Worm (Caenorhabditis elegans): ENCODE measurements around the gene R102.10.
A peak's percentile ranks its signal among the peaks of the same experiment; 100 is the strongest.

The R102.10 gene

DNA sequence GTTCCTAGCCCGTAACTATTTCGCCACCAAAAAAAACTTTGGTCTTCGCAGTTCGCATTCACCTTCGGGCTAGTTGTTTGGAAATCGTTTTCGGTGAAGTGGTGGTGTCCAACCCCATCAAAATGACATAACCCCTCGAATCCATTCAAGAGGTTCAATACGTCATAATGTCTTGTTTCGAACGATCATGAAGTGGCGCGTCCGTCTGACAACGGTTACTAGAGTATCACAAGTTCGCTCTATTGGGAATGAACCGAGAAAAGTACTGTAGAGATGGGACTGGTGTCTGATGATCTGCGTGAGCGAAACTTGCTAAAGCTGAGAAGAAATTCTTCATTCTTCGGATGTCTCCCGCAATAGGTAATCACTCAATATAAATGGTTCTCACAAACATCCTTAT is 22.5 kb downstream of the R102.10 start, which contains the start of gene ZC168.2:
Gene ZC168.2 (plus strand): TSS at position 301 of the 400 bp plus-strand sequence.
- no peak for TF ChIP-seq efl-1 (optimal IDR thresholded peaks at IDR 0.05)
- TF ChIP-seq efl-1 (GFP tag; optimal IDR thresholded peaks at IDR 0.05 in 1 of 2): peak in 1 of 2 experiments; percentile 83
- no peak for TF ChIP-seq vab-15 (tag; optimal IDR thresholded peaks at IDR 0.05)

ce11 chrIV:10734527-10735436 is 29.5 kb downstream of the R102.10 start, which contains the start of the genes orc-5 and cyb-1:
Gene orc-5 (minus strand): TSS chrIV:10734588.
Gene cyb-1 (plus strand): TSS chrIV:10735216.
- TF ChIP-seq sox-4 (tag; optimal IDR thresholded peaks at IDR 0.05): peak; percentile 27
- TF ChIP-seq ceh-88 (GFP tag; IDR thresholded peaks at IDR 0.05): no peak
- TF ChIP-seq sup-37 (GFP tag; optimal IDR thresholded peaks at IDR 0.05): peak; percentile 10
- TF ChIP-seq mdl-1 (tag; optimal IDR thresholded peaks at IDR 0.05): peak in 1 of 2 experiments; percentile 66
- peak; percentile 44 for TF ChIP-seq nhr-11 (tag; optimal IDR thresholded peaks at IDR 0.05)
- peak; percentile 87 for TF ChIP-seq blmp-1 (tag; optimal IDR thresholded peaks at IDR 0.05)
- TF ChIP-seq mab-9 (GFP tag; IDR thresholded peaks at IDR 0.05): no peak
- no peak for TF ChIP-seq zag-1 (tag; optimal IDR thresholded peaks at IDR 0.05)
- TF ChIP-seq unc-98 (GFP tag; IDR thresholded peaks at IDR 0.05): no peak
- TF ChIP-seq nhr-77 (tag; optimal IDR thresholded peaks at IDR 0.05): peak; percentile 51
- peak; percentile 55 for TF ChIP-seq lir-3 (tag; optimal IDR thresholded peaks at IDR 0.05; ENCODE audit: poor library complexity)
- TF ChIP-seq C04F5.9 (tag; optimal IDR thresholded peaks at IDR 0.05): peak; percentile 33
- peak; percentile 95 for TF ChIP-seq lin-15B (tag; optimal IDR thresholded peaks at IDR 0.05)
- TF ChIP-seq ceh-90 (tag; optimal IDR thresholded peaks at IDR 0.05): peak; percentile 19
- peak; percentile 54 for TF ChIP-seq aly-2 (tag; optimal IDR thresholded peaks at IDR 0.05)
- TF ChIP-seq aha-1 (tag; optimal IDR thresholded peaks at IDR 0.05): peak; percentile 10
- TF ChIP-seq ztf-11 (tag; optimal IDR thresholded peaks at IDR 0.05): no peak
- no peak for TF ChIP-seq tlp-1 (tag; optimal IDR thresholded peaks at IDR 0.05)
- peak; percentile 20 for TF ChIP-seq egl-13 (tag; optimal IDR thresholded peaks at IDR 0.05)
- peak; percentile 86 for TF ChIP-seq C16A3.4 (tag; optimal IDR thresholded peaks at IDR 0.05)
- TF ChIP-seq ets-5 (GFP tag; IDR thresholded peaks at IDR 0.05): no peak
- peak; percentile 78 for TF ChIP-seq tbx-2 (tag; optimal IDR thresholded peaks at IDR 0.05)
- TF ChIP-seq C34B4.2 (tag; optimal IDR thresholded peaks at IDR 0.05): no peak
- peak; percentile 65 for TF ChIP-seq irx-1 (tag; optimal IDR thresholded peaks at IDR 0.05)
- TF ChIP-seq pqm-1 (tag; optimal IDR thresholded peaks at IDR 0.05): no peak
- TF ChIP-seq lin-14 (GFP tag; optimal IDR thresholded peaks at IDR 0.05): peak; percentile 74
- TF ChIP-seq fkh-10 (GFP tag; optimal IDR thresholded peaks at IDR 0.05): peak; percentile 17
- TF ChIP-seq grh-1 (GFP tag; IDR thresholded peaks at IDR 0.05): peak; percentile 74
- TF ChIP-seq efl-1 (optimal IDR thresholded peaks at IDR 0.05): peak; percentile 94 to 98
- TF ChIP-seq efl-1 (GFP tag; optimal IDR thresholded peaks at IDR 0.05 in 1 of 2): peak; percentile 98 to 100
- TF ChIP-seq vab-15 (tag; optimal IDR thresholded peaks at IDR 0.05): no peak
- TF ChIP-seq fkh-4 (tag; optimal IDR thresholded peaks at IDR 0.05; ENCODE audit: borderline replicate concordance): no peak
- TF ChIP-seq nhr-47 (tag; optimal IDR thresholded peaks at IDR 0.05): peak; percentile 88
- TF ChIP-seq jun-1 (tag; optimal IDR thresholded peaks at IDR 0.05): peak; percentile 58
- TF ChIP-seq unc-30 (tag; optimal IDR thresholded peaks at IDR 0.05): no peak
- TF ChIP-seq unc-86 (tag; optimal IDR thresholded peaks at IDR 0.05): peak; percentile 71
- peak in 4 of 6 experiments; percentile 17 to 81 (median 44) for TF ChIP-seq elt-3 (tag; optimal IDR thresholded peaks at IDR 0.05)
- peak; percentile 86 for TF ChIP-seq xbp-1 (tag; optimal IDR thresholded peaks at IDR 0.05)
- TF ChIP-seq F16B12.6 (tag; optimal IDR thresholded peaks at IDR 0.05): peak; percentile 41
- peak; percentile 70 for TF ChIP-seq dsc-1 (tag; optimal IDR thresholded peaks at IDR 0.05)
- TF ChIP-seq alr-1 (tag; optimal IDR thresholded peaks at IDR 0.05; ENCODE audit: borderline replicate concordance): no peak
- peak; percentile 74 for TF ChIP-seq nhr-90 (tag; optimal IDR thresholded peaks at IDR 0.05; ENCODE audit: poor library complexity)
- peak; percentile 52 for TF ChIP-seq fkh-8 (tag; optimal IDR thresholded peaks at IDR 0.05)
- TF ChIP-seq unc-62 (GFP tag; optimal IDR thresholded peaks at IDR 0.05): no peak
- peak; percentile 90 for TF ChIP-seq snu-23 (GFP tag; optimal IDR thresholded peaks at IDR 0.05)
- TF ChIP-seq lin-35 (GFP tag; optimal IDR thresholded peaks at IDR 0.05): peak; percentile 97 to 99
- TF ChIP-seq isw-1 (GFP tag; IDR thresholded peaks at IDR 0.05): peak; percentile 76
- no peak for TF ChIP-seq hlh-4 (tag; optimal IDR thresholded peaks at IDR 0.05)
